Worm (Caenorhabditis elegans) whole organism, early embryonic: ENCODE results near the gene gbf-1.
"Not testable (repeated sequence)": the region's sequence is repeated elsewhere in the genome, so short reads cannot be mapped to it uniquely, and the experiment has no call there.

Source experiments
- B0310.2 ChIP-seq: sonication (generic microtip); optimal IDR thresholded peaks from 2 replicates; lab custom pipeline; 2016; ENCODE audit warnings: mild to moderate bottlenecking, missing genetic modification characterization, missing compliant biosample characterization
- F13C5.2 ChIP-seq: sonication (generic microtip); optimal IDR thresholded peaks from 2 replicates; lab custom pipeline; 2017; ENCODE audit warnings: mild to moderate bottlenecking, missing genetic modification characterization, inconsistent platforms, missing compliant biosample characterization
- aly-1 ChIP-seq: sonication (generic microtip); optimal IDR thresholded peaks from 2 replicates; lab custom pipeline; 2016; ENCODE audit warnings: missing genetic modification characterization, missing compliant biosample characterization
- ama-1 ChIP-seq: fragments of 150-350 bp; optimal IDR thresholded peaks from 2 replicates; lab custom pipeline; 2014
- ceh-13 ChIP-seq: fragments of 200-800 bp; sonication (Bioruptor generic); optimal IDR thresholded peaks from 2 replicates; lab custom pipeline; 2018; ENCODE audit warnings: mild to moderate bottlenecking, missing genetic modification characterization, missing compliant biosample characterization
- ceh-36 ChIP-seq: sonication (generic microtip); optimal IDR thresholded peaks from 2 replicates; lab custom pipeline; 2016; ENCODE audit warnings: missing genetic modification characterization, inconsistent platforms, missing compliant biosample characterization
- ets-7 ChIP-seq: sonication (generic microtip); optimal IDR thresholded peaks from 2 replicates; lab custom pipeline; 2016; ENCODE audit warnings: missing genotype, missing genetic modification characterization, missing compliant biosample characterization
- flt-1 ChIP-seq: fragments of 200-800 bp; sonication (Bioruptor generic); IDR thresholded peaks from 2 replicates; pipeline ENCODE4 v1.3.6; 2022; ENCODE audit warnings: missing genetic modification characterization, missing compliant biosample characterization
- hmbx-1 ChIP-seq: sonication (generic microtip); optimal IDR thresholded peaks from 2 replicates; lab custom pipeline; 2016; ENCODE audit warnings: mild to moderate bottlenecking, missing genetic modification characterization, missing compliant biosample characterization
- hmg-4 ChIP-seq: fragments of 200-800 bp; sonication (Bioruptor generic); optimal IDR thresholded peaks from 2 replicates; lab custom pipeline; 2018; ENCODE audit warnings: mild to moderate bottlenecking, missing genetic modification characterization, missing compliant biosample characterization
- hnd-1 ChIP-seq: sonication (generic microtip); optimal IDR thresholded peaks from 2 replicates; lab custom pipeline; 2016; ENCODE audit warnings: missing genetic modification characterization, missing compliant biosample characterization
- pes-1 ChIP-seq: fragments of 200-800 bp; sonication (Bioruptor generic); IDR thresholded peaks from 2 replicates; pipeline ENCODE4 v1.3.6; 2022; ENCODE audit warnings: missing genetic modification reagents, missing genetic modification characterization, missing compliant biosample characterization
- scrt-1 ChIP-seq: fragments of 200-800 bp; sonication (Bioruptor generic); IDR thresholded peaks from 2 replicates; pipeline ENCODE4 v1.3.6; 2022; ENCODE audit warnings: missing genetic modification characterization, missing compliant biosample characterization
- sea-1 ChIP-seq: fragments of 200-800 bp; sonication (Bioruptor generic); conservative IDR thresholded peaks from 2 replicates; pipeline ENCODE4 v1.3.6; 2022; ENCODE audit warnings: missing genetic modification characterization, missing compliant biosample characterization
- tbx-11 ChIP-seq: fragments of 200-800 bp; sonication (Bioruptor generic); IDR thresholded peaks from 2 replicates; pipeline ENCODE4 v1.3.6; 2022; ENCODE audit warnings: missing genetic modification characterization, missing compliant biosample characterization
- tbx-37 ChIP-seq: fragments of 200-800 bp; sonication (Bioruptor generic); conservative IDR thresholded peaks from 2 replicates; pipeline ENCODE4 v1.3.6; 2022; ENCODE audit warnings: missing genetic modification reagents, missing genetic modification characterization, missing compliant biosample characterization
- tra-4 ChIP-seq: sonication (generic microtip); optimal IDR thresholded peaks from 2 replicates; lab custom pipeline; 2017; ENCODE audit warnings: missing genetic modification characterization, missing compliant biosample characterization

gbf-1 gene

DNA sequence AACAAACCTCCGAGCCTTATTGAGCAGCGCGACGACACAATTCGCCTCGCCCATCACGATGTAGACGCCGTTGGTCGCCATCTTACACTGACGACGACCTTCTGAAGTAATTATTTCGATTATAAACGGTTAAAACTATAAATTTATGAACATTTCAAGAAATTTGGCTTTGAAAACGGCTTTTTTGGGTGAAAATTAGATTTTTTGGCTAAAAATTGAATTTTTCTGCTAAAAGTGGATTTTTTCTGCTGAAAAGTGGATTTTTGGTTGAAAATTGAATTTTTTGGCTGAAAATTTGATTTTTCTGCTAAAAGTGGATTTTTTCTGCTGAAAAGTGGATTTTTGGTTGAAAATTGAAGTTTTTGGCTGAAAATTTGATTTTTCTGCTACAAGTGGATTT is at the start of gene gbf-1:
Gene gbf-1, minus strand, starts transcription at position 101 of the 400 bp plus-strand sequence.
- not testable (repeated sequence) for TF ChIP-seq ceh-13 (GFP tag; lab: Kevin White, UChicago); scrt-1; pes-1

DNA sequence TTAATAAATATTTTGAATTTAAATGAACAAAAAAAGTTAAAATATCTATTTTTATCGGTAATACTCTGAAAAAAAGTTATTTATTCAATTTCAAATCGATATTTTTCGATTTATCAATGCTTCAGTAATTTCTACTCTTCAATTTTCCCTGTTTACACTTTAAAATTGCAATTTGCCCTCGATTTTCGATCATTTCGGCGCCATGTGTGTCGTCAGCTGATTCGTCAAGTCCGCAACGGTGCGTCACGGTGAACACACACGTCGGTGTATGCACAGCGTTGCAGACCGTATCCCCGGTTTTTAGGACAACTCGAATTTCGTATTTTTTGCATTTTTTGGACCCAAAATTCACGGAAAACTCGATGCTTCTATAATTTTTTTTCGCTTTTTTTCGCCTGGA is 49.8 kb upstream of the gbf-1 start, which contains the start of gene C18D11.3:
Gene C18D11.3, plus strand, starts transcription at position 189 of the 400 bp plus-strand sequence.
- TF ChIP-seq tbx-11 (no peak), F13C5.2 (peak; percentile 64)

DNA sequence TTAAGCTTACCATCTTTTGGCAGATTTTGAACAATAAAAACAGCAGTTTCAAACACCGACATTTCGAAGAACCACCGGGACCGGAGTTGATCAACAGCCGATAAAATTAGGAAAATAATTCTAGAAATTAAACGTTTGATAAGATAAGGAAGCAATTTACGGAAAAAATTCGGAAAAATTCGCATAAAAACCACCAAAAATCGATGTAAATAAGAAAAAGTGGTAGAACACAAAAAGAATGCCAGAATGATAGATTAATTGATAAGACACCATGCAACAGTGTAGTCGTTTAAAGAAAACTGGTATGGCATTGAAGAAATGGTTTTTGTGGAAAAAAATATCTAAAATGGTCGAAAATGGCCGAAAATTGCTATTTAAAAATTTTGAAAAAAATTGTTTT is 48.9 kb upstream of the gbf-1 start, which contains the start of gene maa-1:
Gene maa-1, minus strand, starts transcription at position 120 of the 400 bp plus-strand sequence.
- no peak for TF ChIP-seq tra-4 (tag; lab: Kevin White, UChicago)
- no peak for TF ChIP-seq ama-1 (lab: Kevin White, UChicago)

DNA sequence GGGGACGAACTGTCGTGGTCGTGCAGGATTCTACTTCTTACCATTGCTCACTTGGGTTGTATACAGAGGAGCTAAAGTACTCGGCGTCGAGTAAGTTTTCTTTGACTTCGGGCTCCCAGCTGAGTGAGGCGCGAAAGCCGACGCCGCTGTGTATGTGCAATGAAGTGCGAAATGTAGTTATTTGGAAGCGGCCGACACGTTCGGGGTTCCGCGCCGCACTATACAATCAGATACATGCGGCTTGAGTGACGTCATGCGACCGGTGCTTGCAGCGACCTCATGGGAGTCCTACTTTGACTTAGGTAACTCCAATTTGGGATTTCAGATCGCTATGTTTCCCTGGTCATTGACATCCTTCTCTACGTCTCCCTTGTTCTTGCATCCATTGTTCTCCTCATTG is 44.4 kb upstream of the gbf-1 start:
- TF ChIP-seq aly-1 (tag; lab: Kevin White, UChicago) (no peak), flt-1 (GFP tag; lab: Robert Waterston, UW) (no peak), ama-1 (lab: Kevin White, UChicago) (no peak), tbx-11 (no peak), hnd-1 (tag; lab: Kevin White, UChicago) (no peak), hmg-4 (GFP tag; lab: Kevin White, UChicago) (no peak), B0310.2 (no peak), tra-4 (tag; lab: Kevin White, UChicago) (no peak), ets-7 (tag; lab: Kevin White, UChicago) (no peak)

DNA sequence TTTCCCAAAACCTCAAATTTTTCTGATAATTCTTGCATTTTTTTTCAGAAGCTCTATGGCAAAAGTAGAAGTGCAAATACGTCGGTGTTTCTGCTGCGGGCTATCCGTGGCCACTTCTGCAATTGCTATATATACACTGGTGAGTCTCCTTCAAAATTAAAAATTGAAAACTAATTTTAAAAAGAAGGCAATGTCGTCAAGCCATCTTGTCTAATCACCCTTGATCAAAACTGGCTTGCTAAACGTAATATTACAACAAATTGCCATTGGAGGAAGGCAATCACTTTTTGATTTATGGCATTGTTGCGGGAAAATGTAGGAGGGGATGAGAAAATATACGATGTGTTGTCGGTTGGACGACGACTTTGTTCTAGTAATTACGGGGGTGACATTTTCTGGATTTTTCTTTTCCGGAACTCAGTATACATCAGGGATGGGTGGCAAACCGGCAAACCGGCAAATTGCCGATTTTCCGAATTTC is 43.1 kb upstream of the gbf-1 start, which contains the start of gene C18D11.1:
Gene C18D11.1, plus strand, starts transcription at position 51 of the 481 bp plus-strand sequence.
- TF ChIP-seq hmg-4 (GFP tag; lab: Kevin White, UChicago) (no peak), tbx-37 (GFP tag; lab: Robert Waterston, UW) (no peak)

DNA sequence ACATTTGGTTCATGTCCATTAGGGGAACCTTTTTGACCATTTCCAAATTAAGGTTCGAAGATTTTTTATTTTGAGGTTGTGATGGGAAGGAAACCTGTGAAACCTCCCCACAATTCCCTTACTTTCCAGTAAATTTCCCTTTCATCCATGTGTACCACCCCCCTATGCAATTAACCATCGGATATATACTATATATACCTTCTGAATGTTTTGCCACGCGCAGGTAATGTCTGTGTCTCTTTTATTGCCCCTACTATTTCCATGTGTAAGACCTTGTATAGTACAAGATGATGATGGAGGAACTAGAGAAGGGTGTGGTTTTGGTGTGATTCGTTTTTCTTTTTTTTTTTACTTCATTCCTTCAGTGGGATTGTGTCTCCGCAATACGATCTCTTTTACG is 41.2 kb upstream of the gbf-1 start:
- no peak for TF ChIP-seq ceh-13 (GFP tag; lab: Kevin White, UChicago)
- no peak for TF ChIP-seq tra-4 (tag; lab: Kevin White, UChicago)
- no peak for TF ChIP-seq sea-1 (GFP tag; lab: Robert Waterston, UW)
- TF ChIP-seq ceh-36 = no peak
- TF ChIP-seq tbx-11 = no peak
- TF ChIP-seq aly-1 (tag; lab: Kevin White, UChicago) = no peak
- no peak for TF ChIP-seq ets-7 (tag; lab: Kevin White, UChicago)
- no peak for TF ChIP-seq pes-1
- no peak for TF ChIP-seq hmg-4 (GFP tag; lab: Kevin White, UChicago)
- TF ChIP-seq ama-1 (lab: Kevin White, UChicago) = no peak
- no peak for TF ChIP-seq F13C5.2
- no peak for TF ChIP-seq hmbx-1
- no peak for TF ChIP-seq B0310.2
- TF ChIP-seq flt-1 (GFP tag; lab: Robert Waterston, UW) = no peak
- TF ChIP-seq scrt-1 = no peak
- no peak for TF ChIP-seq hnd-1 (tag; lab: Kevin White, UChicago)

DNA sequence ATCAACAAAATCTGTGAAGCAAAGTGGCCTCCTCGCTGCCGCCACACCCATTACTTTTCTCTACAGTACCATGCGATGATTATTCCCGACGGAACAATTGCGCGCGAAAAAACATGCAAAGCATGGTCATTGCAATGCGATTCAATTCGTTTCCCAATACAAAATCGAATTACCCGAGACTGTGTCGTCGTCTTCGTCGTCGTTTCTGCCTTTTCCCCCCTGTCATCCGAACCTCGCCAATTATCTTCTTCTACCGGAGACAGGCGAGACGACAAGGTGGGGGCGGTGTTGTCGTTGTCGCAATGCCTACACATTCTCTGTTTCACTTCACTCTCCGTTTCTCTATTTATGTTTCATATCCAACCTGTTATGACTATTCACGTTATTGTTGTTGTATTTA is 38.4 kb upstream of the gbf-1 start:
- TF ChIP-seq hmg-4 (GFP tag; lab: Kevin White, UChicago) = no peak
- TF ChIP-seq flt-1 (GFP tag; lab: Robert Waterston, UW) = no peak
- no peak for TF ChIP-seq tbx-37 (GFP tag; lab: Robert Waterston, UW)
- TF ChIP-seq tbx-11 = no peak
- no peak for TF ChIP-seq hnd-1 (tag; lab: Kevin White, UChicago)
- TF ChIP-seq ets-7 (tag; lab: Kevin White, UChicago) = no peak
- TF ChIP-seq hmbx-1 = no peak
- no peak for TF ChIP-seq F13C5.2

DNA sequence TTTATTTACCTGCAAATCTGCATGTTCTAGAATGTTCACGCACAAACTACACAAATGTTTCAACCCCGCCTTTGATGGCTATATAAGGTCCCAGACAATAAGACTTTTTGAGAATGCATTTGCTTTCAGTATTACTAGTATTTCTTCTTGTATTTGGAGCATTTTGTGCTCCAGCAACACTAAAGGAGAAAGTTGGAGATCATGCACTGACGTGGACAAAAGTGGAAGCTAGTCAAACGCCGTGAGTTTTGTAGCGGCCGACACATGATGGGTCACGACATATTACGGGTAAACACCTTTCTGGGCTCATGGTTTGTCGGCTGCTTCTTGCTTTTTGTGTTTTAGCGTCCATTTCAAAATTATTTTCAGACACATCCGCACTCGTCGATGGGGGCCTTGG is 37.0 kb upstream of the gbf-1 start, which contains the start of gene C18D11.6:
Gene C18D11.6, plus strand, starts transcription at position 110 of the 400 bp plus-strand sequence.
- TF ChIP-seq tbx-11 (no peak), F13C5.2 (no peak), hmg-4 (GFP tag; lab: Kevin White, UChicago) (no peak), aly-1 (tag; lab: Kevin White, UChicago) (no peak), ama-1 (lab: Kevin White, UChicago) (no peak), tra-4 (tag; lab: Kevin White, UChicago) (no peak), ceh-36 (no peak), B0310.2 (no peak), hnd-1 (tag; lab: Kevin White, UChicago) (no peak), ceh-13 (GFP tag; lab: Kevin White, UChicago) (no peak), flt-1 (GFP tag; lab: Robert Waterston, UW) (no peak), scrt-1 (no peak), pes-1 (no peak), hmbx-1 (no peak), ets-7 (tag; lab: Kevin White, UChicago) (no peak), sea-1 (GFP tag; lab: Robert Waterston, UW) (no peak)

DNA sequence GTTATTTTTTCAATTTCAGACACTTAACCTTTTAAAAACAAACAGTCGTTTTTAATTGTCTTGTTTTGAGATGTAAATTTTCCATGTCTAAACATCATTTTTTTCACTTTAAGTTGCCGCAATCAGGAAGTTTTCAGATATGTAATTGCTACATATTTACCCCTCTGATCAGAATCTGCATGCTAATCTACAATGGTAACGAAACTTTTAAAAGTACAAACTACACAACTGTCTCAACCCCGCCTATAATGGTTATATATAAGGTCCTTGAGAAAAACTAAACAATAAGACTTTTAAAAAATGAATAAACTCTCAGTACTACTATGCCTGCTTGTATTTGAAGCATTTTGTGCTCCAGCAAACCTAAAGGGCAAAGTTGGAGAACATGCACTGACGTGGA is 35.3 kb upstream of the gbf-1 start, which contains the start of gene C18D11.9:
Gene C18D11.9, plus strand, starts transcription at position 301 of the 400 bp plus-strand sequence.
- TF ChIP-seq F13C5.2 = no peak
- no peak for TF ChIP-seq flt-1 (GFP tag; lab: Robert Waterston, UW)
- no peak for TF ChIP-seq ceh-36
- no peak for TF ChIP-seq hnd-1 (tag; lab: Kevin White, UChicago)
- no peak for TF ChIP-seq hmbx-1
- TF ChIP-seq ceh-13 (GFP tag; lab: Kevin White, UChicago) = no peak
- TF ChIP-seq tbx-37 (GFP tag; lab: Robert Waterston, UW) = no peak
- no peak for TF ChIP-seq aly-1 (tag; lab: Kevin White, UChicago)
- TF ChIP-seq ets-7 (tag; lab: Kevin White, UChicago) = no peak
- no peak for TF ChIP-seq tra-4 (tag; lab: Kevin White, UChicago)
- TF ChIP-seq pes-1 = no peak
- TF ChIP-seq tbx-11 = no peak
- no peak for TF ChIP-seq ama-1 (lab: Kevin White, UChicago)
- no peak for TF ChIP-seq hmg-4 (GFP tag; lab: Kevin White, UChicago)
- no peak for TF ChIP-seq B0310.2
- no peak for TF ChIP-seq sea-1 (GFP tag; lab: Robert Waterston, UW)
- no peak for TF ChIP-seq scrt-1
